Fruit fly (Drosophila melanogaster): ENCODE data around the gene geko.

The geko gene

DNA sequence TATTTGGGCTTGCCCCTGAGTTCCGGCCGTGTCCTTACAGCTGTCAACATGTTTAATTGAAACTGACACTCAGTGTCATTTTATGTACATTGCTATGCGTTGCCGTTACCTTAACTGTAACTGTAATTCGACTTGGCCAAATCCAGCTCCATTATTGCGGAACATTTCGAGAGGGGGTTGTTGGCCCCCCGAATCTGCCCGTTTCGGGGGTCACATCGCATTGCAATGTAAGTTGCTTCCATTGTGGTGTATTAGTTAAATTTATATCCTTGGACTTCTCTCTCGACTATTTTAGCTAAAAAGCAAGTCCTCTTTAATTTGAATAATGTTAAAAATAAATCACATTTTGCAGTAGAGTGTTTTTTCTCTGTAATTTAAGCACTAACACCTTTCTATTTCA is 15.1 kb upstream of the geko start:
- TF ChIP-seq bab1 (GFP tag; optimal IDR thresholded peaks at IDR 0.05) (no peak), cnc (optimal IDR thresholded peaks at IDR 0.05) (no peak), CG5204 (GFP tag; optimal IDR thresholded peaks at IDR 0.05) (no peak), CG11617 (GFP tag; optimal IDR thresholded peaks at IDR 0.05) (no peak), CG1620 (GFP tag; optimal IDR thresholded peaks at IDR 0.05) (no peak), CG14711 (tag; optimal IDR thresholded peaks at IDR 0.05) (no peak), ovo (GFP tag; optimal IDR thresholded peaks at IDR 0.05) (no peak)

DNA sequence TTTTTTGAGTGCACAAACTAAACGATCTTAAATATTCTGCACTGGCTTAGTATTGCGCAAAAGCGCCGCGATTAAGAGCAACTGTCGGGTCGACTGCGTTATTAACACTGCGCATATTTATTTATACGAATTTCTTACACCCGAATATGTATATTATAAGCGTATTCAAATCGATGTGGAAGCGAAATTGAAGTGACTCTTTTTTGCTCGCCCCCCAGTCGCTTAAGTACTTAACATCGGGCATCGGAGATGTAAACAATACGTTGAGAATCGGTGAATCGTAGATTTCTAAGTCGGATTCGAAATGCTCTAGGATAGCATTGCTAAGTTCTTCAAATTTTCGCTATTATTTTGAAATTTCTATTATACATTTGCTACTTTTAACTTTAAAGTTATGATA is 6.6 kb upstream of the geko start, which contains the start of gene Cyp312a1:
Cyp312a1 (minus strand) TSS at position 101 of the 400 bp plus-strand sequence.
- TF ChIP-seq CG11617 (GFP tag; optimal IDR thresholded peaks at IDR 0.05) (no peak), kay (GFP tag; ENCODE audit: borderline replicate concordance) (peak; percentile 16)

DNA sequence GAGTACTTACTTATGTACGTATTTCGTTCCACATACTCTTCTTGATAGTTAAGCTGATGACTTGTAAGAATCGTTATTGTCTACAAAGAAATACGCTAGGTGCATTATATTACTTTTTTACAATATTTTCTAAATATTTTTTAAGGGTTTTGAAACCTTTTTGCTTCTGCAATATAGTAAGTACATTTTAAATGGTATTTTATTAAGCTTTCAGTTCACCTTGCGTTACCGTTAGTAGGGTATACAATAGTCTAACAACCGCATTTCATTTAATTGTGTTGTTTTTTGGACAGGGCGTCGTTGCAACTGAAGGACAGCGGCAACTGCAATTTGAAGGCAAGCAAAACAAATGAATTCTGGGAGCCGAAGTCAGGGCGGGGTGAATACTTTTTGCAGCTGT is 2.0 kb upstream of the geko start:
- no peak for TF ChIP-seq ovo (GFP tag; optimal IDR thresholded peaks at IDR 0.05)

DNA sequence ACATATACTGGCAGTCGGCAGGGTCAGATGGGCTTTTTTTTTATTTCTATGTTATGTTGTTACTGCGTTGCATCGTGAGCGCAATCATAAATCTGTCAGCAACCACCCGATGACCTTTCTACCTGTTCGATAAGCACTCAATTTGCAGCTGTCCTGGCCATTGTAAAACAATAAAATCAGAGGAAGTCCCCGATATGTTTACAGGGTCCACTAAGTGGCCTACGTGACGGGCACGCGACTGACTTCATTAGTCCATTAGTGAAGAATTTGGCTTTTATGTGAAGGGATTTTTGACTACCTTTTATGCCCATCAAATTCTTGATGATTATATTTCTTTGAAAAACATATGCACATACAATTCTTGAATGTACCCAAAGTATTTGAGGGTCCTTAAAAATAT is 922 bp upstream of the geko start:
- no peak for TF ChIP-seq CG1620 (GFP tag; optimal IDR thresholded peaks at IDR 0.05)
- TF ChIP-seq Mnt (GFP tag; optimal IDR thresholded peaks at IDR 0.05) = no peak
- TF ChIP-seq pad (GFP tag; optimal IDR thresholded peaks at IDR 0.05) = no peak
- no peak for TF ChIP-seq Hr96 (GFP tag; optimal IDR thresholded peaks at IDR 0.05)
- TF ChIP-seq CG7045 (GFP tag; optimal IDR thresholded peaks at IDR 0.05) = no peak
- no peak for TF ChIP-seq cnc (optimal IDR thresholded peaks at IDR 0.05)
- no peak for TF ChIP-seq cic (GFP tag; optimal IDR thresholded peaks at IDR 0.05)
- TF ChIP-seq CG12768 (GFP tag; optimal IDR thresholded peaks at IDR 0.05) = no peak

DNA sequence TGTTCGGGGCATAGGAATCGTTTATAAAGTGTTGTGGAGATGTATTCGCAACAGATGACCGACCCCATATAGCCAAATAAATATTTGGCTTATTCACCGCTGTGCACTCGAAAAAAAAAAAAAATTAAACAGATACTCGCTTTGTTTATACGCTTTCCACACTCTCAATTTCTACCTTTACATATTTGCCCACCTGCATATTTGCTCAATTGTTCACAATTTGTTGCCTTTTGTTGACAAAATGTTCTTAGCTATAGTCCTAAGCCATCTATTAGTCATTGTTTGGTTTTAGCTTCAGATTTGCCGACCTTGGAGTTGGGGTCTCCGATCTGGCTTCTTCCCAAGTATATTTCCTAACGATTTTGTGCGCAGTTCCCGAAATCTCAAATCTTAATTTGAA is 3.8 kb downstream of the geko start:
- peak; percentile 25 for TF ChIP-seq CG7101 (tag; optimal IDR thresholded peaks at IDR 0.05)
- TF ChIP-seq ovo (GFP tag; optimal IDR thresholded peaks at IDR 0.05) = peak; percentile 27
- TF ChIP-seq CG1620 (GFP tag; optimal IDR thresholded peaks at IDR 0.05) = no peak

DNA sequence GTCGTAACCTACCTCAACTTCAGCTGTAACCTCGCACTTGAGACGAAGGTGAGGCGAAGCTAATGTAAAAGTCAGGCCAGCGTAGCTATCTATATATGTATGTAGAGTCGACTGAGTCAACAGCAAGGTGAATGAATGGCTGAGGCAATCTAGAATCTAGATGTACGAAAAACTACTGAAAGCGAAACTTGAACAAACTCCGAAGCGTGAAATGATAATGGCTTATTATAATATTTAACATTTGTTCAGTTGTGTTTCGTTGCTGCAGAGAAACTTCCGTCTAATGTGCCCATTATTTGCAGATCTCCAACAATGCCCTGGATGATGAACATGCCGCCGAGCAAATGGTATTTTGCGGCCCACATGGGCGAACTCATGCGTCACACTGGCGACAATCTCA is 5.4 kb downstream of the geko start:
- TF ChIP-seq CG11617 (GFP tag; optimal IDR thresholded peaks at IDR 0.05) (no peak), Crg-1 (GFP tag; optimal IDR thresholded peaks at IDR 0.05) (no peak), CG1620 (GFP tag; optimal IDR thresholded peaks at IDR 0.05) (no peak), ovo (GFP tag; optimal IDR thresholded peaks at IDR 0.05) (no peak), Mnt (GFP tag; optimal IDR thresholded peaks at IDR 0.05) (no peak)

DNA sequence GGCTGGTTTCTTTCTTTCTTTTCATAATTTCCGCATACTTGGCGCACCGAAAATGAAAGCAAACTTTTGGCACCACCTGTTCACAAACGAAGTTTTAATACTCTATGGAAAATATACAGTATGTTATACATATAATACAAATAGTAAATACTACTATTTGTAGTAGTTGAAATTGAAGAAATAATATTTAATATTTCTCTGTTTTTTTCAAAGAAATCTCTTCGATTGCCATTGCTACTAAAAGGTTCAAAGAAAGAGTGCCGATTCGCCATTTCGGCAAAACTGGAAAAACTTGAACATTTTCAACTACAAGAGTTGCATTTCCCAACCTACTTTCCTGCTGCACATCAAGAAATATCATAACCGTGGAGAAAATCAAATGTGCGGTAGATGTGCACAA is 7.6 kb downstream of the geko start:
- TF ChIP-seq toe (GFP tag; optimal IDR thresholded peaks at IDR 0.05) (no peak), Hr96 (GFP tag; optimal IDR thresholded peaks at IDR 0.05) (no peak), CG7101 (tag; optimal IDR thresholded peaks at IDR 0.05) (no peak), pad (GFP tag; optimal IDR thresholded peaks at IDR 0.05) (no peak), CG14711 (tag; optimal IDR thresholded peaks at IDR 0.05) (no peak)

DNA sequence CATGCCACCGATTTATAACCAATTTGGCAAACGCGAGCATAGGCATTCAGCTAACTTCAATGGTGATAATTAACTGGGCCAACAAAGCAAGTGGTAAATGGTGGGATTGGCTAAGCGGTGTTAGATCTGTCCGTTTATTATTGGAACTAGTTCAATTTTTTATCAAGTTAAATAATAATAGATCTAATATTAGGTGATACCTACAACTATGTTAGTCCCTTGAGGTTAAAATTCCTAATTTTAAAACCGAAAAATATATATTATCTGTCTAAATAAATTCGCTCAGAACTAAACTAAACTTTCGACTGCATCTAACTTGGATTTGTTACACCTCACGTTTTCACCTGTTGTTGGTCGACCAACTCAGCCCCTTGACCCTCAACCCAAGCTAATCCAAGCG is 8.4 kb downstream of the geko start:
- TF ChIP-seq CG14711 (tag; optimal IDR thresholded peaks at IDR 0.05) (no peak), cnc (optimal IDR thresholded peaks at IDR 0.05) (no peak), CG12768 (GFP tag; optimal IDR thresholded peaks at IDR 0.05) (no peak), ovo (GFP tag; optimal IDR thresholded peaks at IDR 0.05) (no peak), toe (GFP tag; optimal IDR thresholded peaks at IDR 0.05) (no peak), tj (GFP tag; optimal IDR thresholded peaks at IDR 0.05) (no peak)

DNA sequence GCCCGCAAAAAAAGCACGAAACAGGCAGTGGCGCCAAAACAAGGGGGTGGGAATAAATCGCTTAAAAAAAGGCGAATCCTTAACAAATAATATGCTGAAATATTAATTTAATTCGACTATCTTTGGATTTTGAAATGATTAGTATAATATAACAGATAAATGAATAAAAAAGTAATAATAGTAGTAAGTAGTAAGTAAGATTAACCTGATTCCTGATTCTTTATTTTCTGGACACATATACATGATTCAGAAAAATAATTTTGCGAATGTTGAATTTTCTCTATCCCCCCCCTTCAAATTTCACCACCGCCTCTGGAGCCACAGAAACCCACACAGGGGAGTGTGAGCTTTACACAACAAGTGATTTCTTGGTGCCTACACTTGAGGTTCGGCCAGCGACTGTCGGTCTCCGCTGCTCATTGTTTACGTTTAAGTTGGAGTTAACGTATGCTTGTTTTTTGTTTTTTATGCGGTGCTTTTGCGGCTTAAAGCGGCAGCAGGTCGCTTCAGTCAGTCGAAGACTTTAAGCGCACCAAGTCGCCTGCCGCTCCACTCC is 9.3 kb downstream of the geko start, which contains the start of gene CG7330:
CG7330 (plus strand) TSS at position 506 of the 556 bp plus-strand sequence.
- TF ChIP-seq toe (GFP tag; optimal IDR thresholded peaks at IDR 0.05) (peak; percentile 7), cnc (optimal IDR thresholded peaks at IDR 0.05) (no peak), CG12768 (GFP tag; optimal IDR thresholded peaks at IDR 0.05) (no peak), Mnt (GFP tag; optimal IDR thresholded peaks at IDR 0.05) (no peak), CG1620 (GFP tag; optimal IDR thresholded peaks at IDR 0.05) (peak; percentile 30), CG14711 (tag; optimal IDR thresholded peaks at IDR 0.05) (peak; percentile 56), tj (GFP tag; optimal IDR thresholded peaks at IDR 0.05) (peak; percentile 56), cic (GFP tag; optimal IDR thresholded peaks at IDR 0.05) (no peak), Hr96 (GFP tag; optimal IDR thresholded peaks at IDR 0.05) (no peak), Clk (GFP tag; optimal IDR thresholded peaks at IDR 0.05) (no peak), CG7045 (GFP tag; optimal IDR thresholded peaks at IDR 0.05) (no peak), kay (GFP tag; ENCODE audit: borderline replicate concordance) (no peak), CG5204 (GFP tag; optimal IDR thresholded peaks at IDR 0.05) (no peak), bab1 (GFP tag; optimal IDR thresholded peaks at IDR 0.05) (peak; percentile 94), ovo (GFP tag; optimal IDR thresholded peaks at IDR 0.05) (no peak), pad (GFP tag; optimal IDR thresholded peaks at IDR 0.05) (peak; percentile 72), CG11617 (GFP tag; optimal IDR thresholded peaks at IDR 0.05) (peak; percentile 53), CG33017 (tag; optimal IDR thresholded peaks at IDR 0.05) (no peak), Crg-1 (GFP tag; optimal IDR thresholded peaks at IDR 0.05) (peak; percentile 49), CG7101 (tag; optimal IDR thresholded peaks at IDR 0.05) (peak; percentile 35)

Measured in whole organism, adult.